Worm (Caenorhabditis elegans) whole organism, L2 larva: ENCODE data around the gene ctps-1.

Experiments
- R02D3.7 ChIP-seq: fragments of 150-350 bp; optimal IDR thresholded peaks from 2 replicates; lab custom pipeline; 2014; ENCODE audit warnings: missing biosample characterization, missing genetic modification characterization
- ZK546.5 ChIP-seq: sonication (generic microtip); optimal IDR thresholded peaks from 2 replicates; lab custom pipeline; 2017; ENCODE audit warnings: missing biosample characterization, missing genetic modification characterization
- ceh-16 ChIP-seq: fragments of 150-350 bp; optimal IDR thresholded peaks from 2 replicates; lab custom pipeline; 2014; ENCODE audit warnings: missing biosample characterization, missing genetic modification characterization
- egl-27 ChIP-seq: sonication (generic microtip); optimal IDR thresholded peaks from 3 replicates; lab custom pipeline; 2017; ENCODE audit warnings: missing biosample characterization, missing genetic modification reagents, missing genetic modification characterization
- lsy-2 ChIP-seq, 2 experiments: fragments of 150-350 bp in 1 of 2; sonication (generic microtip) in 1 of 2; optimal IDR thresholded peaks; 2 replicates each; lab custom pipeline; 2014 to 2017; ENCODE audit warnings: missing biosample characterization in 2 of 2, missing genetic modification characterization in 2 of 2
- nhr-129 ChIP-seq: fragments of 150-350 bp; optimal IDR thresholded peaks from 2 replicates; lab custom pipeline; 2014; ENCODE audit warnings: missing biosample characterization, missing genetic modification characterization
- unc-62 ChIP-seq: fragments of 150-350 bp; optimal IDR thresholded peaks from 2 replicates; lab custom pipeline; 2014; ENCODE audit warnings: missing biosample characterization, missing genetic modification reagents, missing genetic modification characterization
- ztf-11 ChIP-seq: sonication (generic microtip); optimal IDR thresholded peaks from 2 replicates; lab custom pipeline; 2017; ENCODE audit warnings: missing biosample characterization, missing genetic modification characterization

- TF ChIP-seq ceh-16 (tag; lab: Kevin White, UChicago) (no peak), egl-27 (tag; lab: Kevin White, UChicago) (no peak), R02D3.7 (tag; lab: Kevin White, UChicago) (no peak), lsy-2 (tag; optimal IDR thresholded peaks at IDR 0.05; lab: Kevin White, UChicago) (no peak), nhr-129 (tag; lab: Kevin White, UChicago) (no peak), ztf-11 (tag; lab: Kevin White, UChicago) (no peak), unc-62 (no peak), ZK546.5 (tag; lab: Kevin White, UChicago) (no peak)
Measured at ce11 chrV:16788967-16789366, 5.7 kb upstream of the ctps-1 start, which contains the start of gene immt-2.
